Comparison of ENCODE assay signal across 1 fruit fly cellular context in genomic region chr3R:30095855-30096254, dm6.
TF ChIP-seq lines count a peak whose summit lies in the region.

No protein-coding gene starts in this region.

TF ChIP-seq in whole organism, embryonic, 481 proteins besides CTCF, POLR2A, EP300 and RAD21 (continued from another document):
- TF ChIP-seq Mes4 (GFP tag; optimal IDR thresholded peaks at IDR 0.05; lab: Kevin White, UChicago) (no peak), HHEX (GFP tag; optimal IDR thresholded peaks at IDR 0.05; lab: Kevin White, UChicago) (no peak), fru (optimal IDR thresholded peaks at IDR 0.05; lab: Kevin White, UChicago) (no peak), MTF-1 (GFP tag; optimal IDR thresholded peaks at IDR 0.05; lab: Kevin White, UChicago; ENCODE audit: borderline replicate concordance) (no peak), dimm (GFP tag; IDR thresholded peaks at IDR 0.05; lab: Robert Waterston, UW) (no peak), pan (optimal IDR thresholded peaks at IDR 0.05; lab: Kevin White, UChicago) (no peak), pan (GFP tag; optimal IDR thresholded peaks at IDR 0.05 in 1 of 2, IDR thresholded peaks at IDR 0.05 in 1 of 2) (peak in 1 of 2 experiments; percentile 40), ap (GFP tag; IDR thresholded peaks at IDR 0.05; lab: Robert Waterston, UW) (no peak), CG12299 (tag; optimal IDR thresholded peaks at IDR 0.05; lab: Kevin White, UChicago) (no peak), CG7928 (GFP tag; optimal IDR thresholded peaks at IDR 0.05; lab: Kevin White, UChicago) (no peak), NFAT (GFP tag; IDR thresholded peaks at IDR 0.05; lab: Robert Waterston, UW) (no peak), CG11504 (tag; optimal IDR thresholded peaks at IDR 0.05; lab: Kevin White, UChicago) (peak; percentile 30), YL-1 (GFP tag; optimal IDR thresholded peaks at IDR 0.05; lab: Kevin White, UChicago) (no peak), chinmo (GFP tag; IDR thresholded peaks at IDR 0.05; lab: Robert Waterston, UW; ENCODE audit: partially characterized antibody) (no peak), CG12744 (GFP tag; optimal IDR thresholded peaks at IDR 0.05; lab: Kevin White, UChicago) (no peak), Med (GFP tag; lab: Kevin White, UChicago) (peak; percentile 80), CG17361 (GFP tag; IDR thresholded peaks at IDR 0.05; lab: Robert Waterston, UW) (no peak), cwo (GFP tag; optimal IDR thresholded peaks at IDR 0.05; lab: Kevin White, UChicago) (no peak), Antp (GFP tag; optimal IDR thresholded peaks at IDR 0.05; lab: Kevin White, UChicago) (peak; percentile 25), HLH4C (GFP tag; IDR thresholded peaks at IDR 0.05; lab: Robert Waterston, UW; ENCODE audit: partially characterized antibody) (no peak), vnd (GFP tag; IDR thresholded peaks at IDR 0.05; lab: Robert Waterston, UW; ENCODE audit: partially characterized antibody) (no peak), Ptx1 (GFP tag; IDR thresholded peaks at IDR 0.05; lab: Robert Waterston, UW) (peak; percentile 46), ci (GFP tag; IDR thresholded peaks at IDR 0.05; lab: Robert Waterston, UW) (peak; percentile 59; the same call in 1 of the 3 replicates), CG11093 (GFP tag; IDR thresholded peaks at IDR 0.05; lab: Robert Waterston, UW) (no peak), Chrac-16 (GFP tag; optimal IDR thresholded peaks at IDR 0.05; lab: Kevin White, UChicago) (no peak), az2 (GFP tag; optimal IDR thresholded peaks at IDR 0.05; lab: Kevin White, UChicago) (no peak), CG11696 (GFP tag; IDR thresholded peaks at IDR 0.05; lab: Robert Waterston, UW) (0 out of 2 replicates have a peak, but pooled peaks have one; percentile 59), Hand (GFP tag; optimal IDR thresholded peaks at IDR 0.05; lab: Kevin White, UChicago) (no peak), gem (tag; optimal IDR thresholded peaks at IDR 0.05; lab: Kevin White, UChicago) (peak; percentile 25), Nf-YA (GFP tag; IDR thresholded peaks at IDR 0.05; lab: Robert Waterston, UW) (no peak), disco-r (GFP tag; optimal IDR thresholded peaks at IDR 0.05; lab: Kevin White, UChicago) (no peak), da (GFP tag; optimal IDR thresholded peaks at IDR 0.05; lab: Kevin White, UChicago) (no peak), CG30431 (GFP tag; optimal IDR thresholded peaks at IDR 0.05; lab: Kevin White, UChicago) (no peak), CG15696 (tag; optimal IDR thresholded peaks at IDR 0.05; lab: Kevin White, UChicago) (no peak), CG12391 (tag; optimal IDR thresholded peaks at IDR 0.05; lab: Kevin White, UChicago) (no peak), pum (GFP tag; optimal IDR thresholded peaks at IDR 0.05; lab: Kevin White, UChicago) (no peak), CG15479 (GFP tag; optimal IDR thresholded peaks at IDR 0.05; lab: Kevin White, UChicago) (no peak), Xrp1 (GFP tag; IDR thresholded peaks at IDR 0.05; lab: Robert Waterston, UW) (peak; percentile 43), Lim3 (GFP tag; IDR thresholded peaks at IDR 0.05; lab: Robert Waterston, UW) (no peak), CG18619 (GFP tag; optimal IDR thresholded peaks at IDR 0.05; lab: Kevin White, UChicago) (no peak), CG13424 (tag; optimal IDR thresholded peaks at IDR 0.05; lab: Kevin White, UChicago) (no peak), CG31224 (GFP tag; IDR thresholded peaks at IDR 0.05; lab: Robert Waterston, UW) (no peak), CG8290 (GFP tag; optimal IDR thresholded peaks at IDR 0.05; lab: Kevin White, UChicago) (no peak), CG8290 (tag; optimal IDR thresholded peaks at IDR 0.05; lab: Kevin White, UChicago) (peak in 1 of 2 experiments; percentile 59), CG7372 (GFP tag; IDR thresholded peaks at IDR 0.05; lab: Robert Waterston, UW) (no peak), grn (GFP tag; optimal IDR thresholded peaks at IDR 0.05; lab: Kevin White, UChicago) (no peak), CG13894 (tag; optimal IDR thresholded peaks at IDR 0.05; lab: Kevin White, UChicago) (no peak), Aef1 (GFP tag; IDR thresholded peaks at IDR 0.05; lab: Robert Waterston, UW) (peak; percentile 27; the same call in 1 of the 3 replicates), sens (GFP tag; lab: Kevin White, UChicago) (peak; percentile 82), Atf3 (GFP tag; optimal IDR thresholded peaks at IDR 0.05; lab: Kevin White, UChicago) (peak; percentile 3), CG8924 (tag; optimal IDR thresholded peaks at IDR 0.05; lab: Kevin White, UChicago) (no peak), lilli (GFP tag; optimal IDR thresholded peaks at IDR 0.05; lab: Kevin White, UChicago) (peak; percentile 24), Bdp1 (GFP tag; optimal IDR thresholded peaks at IDR 0.05; lab: Kevin White, UChicago) (no peak), Kr (GFP tag; optimal IDR thresholded peaks at IDR 0.05; lab: Kevin White, UChicago) (no peak), odd (GFP tag; optimal IDR thresholded peaks at IDR 0.05; lab: Kevin White, UChicago) (no peak), CG17385 (GFP tag; optimal IDR thresholded peaks at IDR 0.05; lab: Kevin White, UChicago) (no peak), CG10979 (tag; optimal IDR thresholded peaks at IDR 0.05; lab: Kevin White, UChicago) (no peak), CG15011 (GFP tag; optimal IDR thresholded peaks at IDR 0.05; lab: Kevin White, UChicago) (no peak), caup (GFP tag; optimal IDR thresholded peaks at IDR 0.05; lab: Kevin White, UChicago; ENCODE audit: severe bottlenecking) (no peak), dysf (GFP tag; IDR thresholded peaks at IDR 0.05; lab: Robert Waterston, UW) (0 out of 3 replicates have a peak, but pooled peaks have one; percentile 27), HLH3B (GFP tag; IDR thresholded peaks at IDR 0.05; lab: Robert Waterston, UW) (0 out of 2 replicates have a peak, but pooled peaks have one; percentile 32), CG4328 (GFP tag; optimal IDR thresholded peaks at IDR 0.05; lab: Kevin White, UChicago) (no peak), Mrtf (GFP tag; IDR thresholded peaks at IDR 0.05; lab: Robert Waterston, UW) (0 out of 3 replicates have a peak, but pooled peaks have one; percentile 29), so (GFP tag; IDR thresholded peaks at IDR 0.05; lab: Robert Waterston, UW) (0 out of 3 replicates have a peak, but pooled peaks have one; percentile 26), bab2 (GFP tag; optimal IDR thresholded peaks at IDR 0.05; lab: Kevin White, UChicago) (peak; percentile 17), insv (GFP tag; optimal IDR thresholded peaks at IDR 0.05; lab: Kevin White, UChicago) (no peak), bsh (GFP tag; optimal IDR thresholded peaks at IDR 0.05; lab: Kevin White, UChicago) (peak in 1 of 2 experiments; percentile 58), gce (GFP tag; IDR thresholded peaks at IDR 0.05; lab: Robert Waterston, UW) (no peak), H2.0 (GFP tag; IDR thresholded peaks at IDR 0.05; lab: Robert Waterston, UW) (peak; percentile 27; the same call in 1 of the 2 replicates), ATbp (GFP tag; optimal IDR thresholded peaks at IDR 0.05; lab: Kevin White, UChicago) (peak; percentile 41), CG14050 (GFP tag; IDR thresholded peaks at IDR 0.05; lab: Robert Waterston, UW) (no peak), CG10321 (GFP tag; IDR thresholded peaks at IDR 0.05; lab: Robert Waterston, UW) (no peak), sisA (GFP tag; IDR thresholded peaks at IDR 0.05; lab: Robert Waterston, UW) (peak; percentile 39), Opbp (GFP tag; IDR thresholded peaks at IDR 0.05; lab: Robert Waterston, UW; ENCODE audit: partially characterized antibody) (no peak), dm (GFP tag; optimal IDR thresholded peaks at IDR 0.05; lab: Kevin White, UChicago) (no peak), CG4617 (GFP tag; optimal IDR thresholded peaks at IDR 0.05; lab: Kevin White, UChicago; ENCODE audit: borderline replicate concordance) (no peak), zfh1 (GFP tag; IDR thresholded peaks at IDR 0.05; lab: Robert Waterston, UW) (peak; percentile 53; the same call in 1 of the 3 replicates), Dip2 (GFP tag; IDR thresholded peaks at IDR 0.05; lab: Robert Waterston, UW) (no peak), CG14014 (GFP tag; IDR thresholded peaks at IDR 0.05; lab: Robert Waterston, UW) (0 out of 2 replicates have a peak, but pooled peaks have one; percentile 8), CG17359 (tag; optimal IDR thresholded peaks at IDR 0.05; lab: Kevin White, UChicago) (peak; percentile 18), Optix (GFP tag; IDR thresholded peaks at IDR 0.05; lab: Robert Waterston, UW) (no peak), Dp (GFP tag; optimal IDR thresholded peaks at IDR 0.05; lab: Kevin White, UChicago) (no peak), Dek (tag; optimal IDR thresholded peaks at IDR 0.05; lab: Kevin White, UChicago) (no peak), CG6689 (GFP tag; IDR thresholded peaks at IDR 0.05; lab: Robert Waterston, UW) (peak; percentile 38), pros (GFP tag; optimal IDR thresholded peaks at IDR 0.05; lab: Kevin White, UChicago) (no peak), Bgb (GFP tag; IDR thresholded peaks at IDR 0.05; lab: Robert Waterston, UW; ENCODE audit: partially characterized antibody) (no peak), CG18476 (GFP tag; optimal IDR thresholded peaks at IDR 0.05; lab: Kevin White, UChicago) (no peak), CHES-1-like (GFP tag; optimal IDR thresholded peaks at IDR 0.05; lab: Kevin White, UChicago) (no peak), CG3995 (GFP tag; optimal IDR thresholded peaks at IDR 0.05; lab: Kevin White, UChicago) (no peak), tgo (GFP tag; IDR thresholded peaks at IDR 0.05; lab: Robert Waterston, UW) (peak; percentile 38; the same call in 1 of the 3 replicates), CG7786 (GFP tag; optimal IDR thresholded peaks at IDR 0.05; lab: Kevin White, UChicago) (no peak), p53 (GFP tag; optimal IDR thresholded peaks at IDR 0.05; lab: Kevin White, UChicago) (no peak), CG10654 (GFP tag; optimal IDR thresholded peaks at IDR 0.05; lab: Kevin White, UChicago) (no peak), row (GFP tag; IDR thresholded peaks at IDR 0.05; lab: Robert Waterston, UW) (peak; percentile 32; the same call in 1 of the 3 replicates), gsb (GFP tag; IDR thresholded peaks at IDR 0.05; lab: Robert Waterston, UW) (no peak), CG8765 (GFP tag; IDR thresholded peaks at IDR 0.05; lab: Robert Waterston, UW) (no peak), E2f1 (GFP tag; IDR thresholded peaks at IDR 0.05; lab: Robert Waterston, UW) (peak; percentile 13; the same call in 1 of the 2 replicates), kay (GFP tag; optimal IDR thresholded peaks at IDR 0.05; lab: Kevin White, UChicago) (no peak), Ets65A (GFP tag; lab: Kevin White, UChicago) (peak; percentile 82), sc (optimal IDR thresholded peaks at IDR 0.05; lab: Kevin White, UChicago) (no peak), sc (GFP tag; optimal IDR thresholded peaks at IDR 0.05; lab: Kevin White, UChicago) (no peak), Xbp1 (GFP tag; optimal IDR thresholded peaks at IDR 0.05; lab: Kevin White, UChicago) (peak; percentile 17), CG7556 (GFP tag; optimal IDR thresholded peaks at IDR 0.05; lab: Kevin White, UChicago) (no peak), nerfin-1 (tag; optimal IDR thresholded peaks at IDR 0.05; lab: Kevin White, UChicago) (no peak), Eip74EF (GFP tag; optimal IDR thresholded peaks at IDR 0.05; lab: Kevin White, UChicago) (no peak), CG11695 (GFP tag; IDR thresholded peaks at IDR 0.05; lab: Robert Waterston, UW) (peak; percentile 36; the same call in 1 of the 3 replicates), NC2α (GFP tag; optimal IDR thresholded peaks at IDR 0.05; lab: Kevin White, UChicago) (no peak), Side (GFP tag; optimal IDR thresholded peaks at IDR 0.05; lab: Kevin White, UChicago) (no peak), ind (GFP tag; optimal IDR thresholded peaks at IDR 0.05; lab: Kevin White, UChicago) (peak; percentile 42), CG17912 (GFP tag; optimal IDR thresholded peaks at IDR 0.05; lab: Kevin White, UChicago) (no peak), Dip3 (GFP tag; optimal IDR thresholded peaks at IDR 0.05; lab: Kevin White, UChicago) (peak; percentile 46), CG3726 (GFP tag; IDR thresholded peaks at IDR 0.05; lab: Robert Waterston, UW) (0 out of 3 replicates have a peak, but pooled peaks have one; percentile 12), CG9876 (GFP tag; optimal IDR thresholded peaks at IDR 0.05; lab: Kevin White, UChicago) (no peak), Trl (optimal IDR thresholded peaks at IDR 0.05; lab: Kevin White, UChicago) (no peak), Trl (GFP tag; optimal IDR thresholded peaks at IDR 0.05; lab: Kevin White, UChicago) (no peak), run (tag; optimal IDR thresholded peaks at IDR 0.05; lab: Kevin White, UChicago) (no peak)
TF ChIP-seq in whole organism, embryonic: peak in this region for 62.
